Fruit fly (Drosophila melanogaster) whole organism, embryonic: ENCODE measurements around the gene gpp.

Experiments used
- Atf6 ChIP-seq: fragments of 200-800 bp; sonication (Bioruptor generic); IDR thresholded peaks from 2 replicates; pipeline ENCODE4 v1.3.6; 2022; ENCODE audit warnings: missing biosample characterization, missing genetic modification characterization
- Awh ChIP-seq: fragments of 200-800 bp; sonication (Bioruptor generic); IDR thresholded peaks from 2 replicates; pipeline ENCODE4, ENCODE4 v1.3.6; 2022; ENCODE audit warnings: missing biosample characterization, missing genetic modification characterization
- CG10321 ChIP-seq: fragments of 200-800 bp; sonication (Bioruptor generic); IDR thresholded peaks from 2 replicates; pipeline ENCODE4 v1.3.6; 2022; ENCODE audit warnings: missing biosample characterization, missing genetic modification characterization
- CG12155 ChIP-seq: fragments of 200-800 bp; sonication (Bioruptor generic); optimal IDR thresholded peaks from 3 replicates; lab custom pipeline; 2016; ENCODE audit warnings: missing biosample characterization, missing genetic modification characterization
- CG12769 ChIP-seq: fragments of 200-800 bp; sonication (Bioruptor generic); optimal IDR thresholded peaks from 2 replicates; lab custom pipeline; 2019; ENCODE audit warnings: missing biosample characterization, mild to moderate bottlenecking, missing genetic modification characterization, moderate library complexity
- CG16863 ChIP-seq: fragments of 200-800 bp; sonication (Bioruptor generic); optimal IDR thresholded peaks from 3 replicates; lab custom pipeline; 2016; ENCODE audit warnings: missing biosample characterization, missing genetic modification characterization
- CG3995 ChIP-seq: fragments of 200-800 bp; sonication (Bioruptor generic); optimal IDR thresholded peaks from 3 replicates; lab custom pipeline; 2016; ENCODE audit warnings: missing biosample characterization, missing genetic modification characterization
- CG7786 ChIP-seq: fragments of 200-800 bp; sonication (Bioruptor generic); optimal IDR thresholded peaks from 2 replicates; lab custom pipeline; 2016; ENCODE audit warnings: missing biosample characterization, missing genetic modification characterization
- CG7963 ChIP-seq: fragments of 200-800 bp; sonication (Bioruptor generic); IDR thresholded peaks from 3 replicates; pipeline ENCODE4 v1.3.6; 2022; ENCODE audit warnings: missing biosample characterization, missing genetic modification characterization; ENCODE audit not compliant: partially characterized antibody
- CG8281 ChIP-seq: fragments of 200-800 bp; sonication (Bioruptor generic); optimal IDR thresholded peaks from 2 replicates; lab custom pipeline; 2018; ENCODE audit warnings: missing biosample characterization, mild to moderate bottlenecking, missing genetic modification characterization, moderate library complexity
- CG8388 ChIP-seq: fragments of 200-800 bp; sonication (Bioruptor generic); optimal IDR thresholded peaks from 2 replicates; lab custom pipeline; 2019; ENCODE audit warnings: missing biosample characterization, mild to moderate bottlenecking, missing genetic modification characterization, moderate library complexity
- CG9215 ChIP-seq: fragments of 200-800 bp; sonication (Bioruptor generic); IDR thresholded peaks from 2 replicates; pipeline ENCODE4 v1.3.6; 2022; ENCODE audit warnings: missing biosample characterization, missing genetic modification characterization
- CG9609 ChIP-seq: fragments of 200-800 bp; sonication (Bioruptor generic); optimal IDR thresholded peaks from 3 replicates; lab custom pipeline; 2016; ENCODE audit warnings: missing biosample characterization, missing genetic modification characterization
- CoRest ChIP-seq: fragments of 200-800 bp; sonication (Bioruptor generic); optimal IDR thresholded peaks from 3 replicates; lab custom pipeline; 2018; ENCODE audit warnings: missing biosample characterization, mild to moderate bottlenecking, missing genetic modification characterization, moderate library complexity
- Dek ChIP-seq: fragments of 200-800 bp; sonication (Bioruptor generic); optimal IDR thresholded peaks from 3 replicates; lab custom pipeline; 2019; ENCODE audit warnings: missing biosample characterization, mild to moderate bottlenecking, missing genetic modification characterization, moderate library complexity
- Dll ChIP-seq: fragments of 200-800 bp; sonication (Bioruptor generic); IDR thresholded peaks from 4 replicates; pipeline ENCODE4 v1.3.6; 2022; ENCODE audit warnings: missing biosample characterization, missing genetic modification characterization; ENCODE audit not compliant: partially characterized antibody
- HLH54F ChIP-seq: fragments of 200-800 bp; sonication (Bioruptor generic); optimal IDR thresholded peaks from 3 replicates; lab custom pipeline; 2016; ENCODE audit warnings: missing biosample characterization, missing genetic modification characterization
- Hr51 ChIP-seq, 2 experiments: fragments of 200-800 bp; sonication (Bioruptor generic); optimal IDR thresholded peaks; 2 replicates in 1 of 2; 3 replicates in 1 of 2; lab custom pipeline; 2016 to 2018; ENCODE audit warnings: missing biosample characterization in 2 of 2, missing genetic modification characterization in 2 of 2, mild to moderate bottlenecking in 1 of 2, moderate library complexity in 1 of 2
- Jarid2 ChIP-seq: fragments of 200-800 bp; sonication (Bioruptor generic); optimal IDR thresholded peaks from 3 replicates; lab custom pipeline; 2017; ENCODE audit warnings: mild to moderate bottlenecking, missing biosample characterization, missing genetic modification reagents, missing genetic modification characterization
- Med ChIP-seq: fragments of 200-800 bp; sonication (Bioruptor generic); peaks from one replicate; lab custom pipeline; 2016; ENCODE audit warnings: missing biosample characterization, missing genetic modification characterization, mild to moderate bottlenecking, inconsistent platforms, moderate library complexity
- NfI ChIP-seq: fragments of 200-800 bp; sonication (Bioruptor generic); optimal IDR thresholded peaks from 3 replicates; lab custom pipeline; 2018; ENCODE audit warnings: missing biosample characterization, mild to moderate bottlenecking, missing genetic modification characterization, moderate library complexity
- Oli ChIP-seq: fragments of 200-800 bp; sonication (Bioruptor generic); optimal IDR thresholded peaks from 2 replicates; lab custom pipeline; 2018; ENCODE audit warnings: missing biosample characterization, mild to moderate bottlenecking, missing genetic modification characterization, moderate library complexity
- Opbp ChIP-seq: fragments of 200-800 bp; sonication (Bioruptor generic); IDR thresholded peaks from 3 replicates; pipeline ENCODE4 v1.3.6; 2022; ENCODE audit warnings: missing biosample characterization, missing genetic modification characterization; ENCODE audit not compliant: partially characterized antibody
- Sox102F ChIP-seq: fragments of 200-800 bp; sonication (Bioruptor generic); optimal IDR thresholded peaks from 2 replicates; lab custom pipeline; 2018; ENCODE audit warnings: missing biosample characterization, mild to moderate bottlenecking, missing genetic modification characterization, moderate library complexity
- bab2 ChIP-seq: fragments of 200-800 bp; sonication (Bioruptor generic); optimal IDR thresholded peaks from 2 replicates; lab custom pipeline; 2016; ENCODE audit warnings: missing biosample characterization, missing genetic modification characterization
- bbx ChIP-seq: fragments of 200-800 bp; sonication (Bioruptor generic); IDR thresholded peaks from 2 replicates; pipeline ENCODE4 v1.3.6; 2022; ENCODE audit warnings: missing biosample characterization, missing genetic modification characterization; ENCODE audit not compliant: partially characterized antibody
- bsh ChIP-seq, 2 experiments: fragments of 200-800 bp; sonication (Bioruptor generic); optimal IDR thresholded peaks; 2 replicates each; lab custom pipeline; 2017 to 2018; ENCODE audit warnings: mild to moderate bottlenecking in 2 of 2, missing biosample characterization in 2 of 2, missing genetic modification characterization in 2 of 2, moderate library complexity in 1 of 2
- caup ChIP-seq: fragments of 200-800 bp; sonication (Bioruptor generic); optimal IDR thresholded peaks from 3 replicates; lab custom pipeline; 2017; ENCODE audit warnings: missing biosample characterization, mild to moderate bottlenecking, missing genetic modification characterization, moderate library complexity; ENCODE audit not compliant: severe bottlenecking
- chinmo ChIP-seq: fragments of 200-800 bp; sonication (Bioruptor generic); IDR thresholded peaks from 4 replicates; pipeline ENCODE4 v1.3.6; 2022; ENCODE audit warnings: missing biosample characterization, missing genetic modification characterization; ENCODE audit not compliant: partially characterized antibody
- cwo ChIP-seq: fragments of 200-800 bp; sonication (Bioruptor generic); optimal IDR thresholded peaks from 3 replicates; lab custom pipeline; 2017; ENCODE audit warnings: missing biosample characterization, missing genetic modification characterization, mild to moderate bottlenecking, moderate library complexity, missing genetic modification reagents
- dysf ChIP-seq: fragments of 200-800 bp; sonication (Bioruptor generic); IDR thresholded peaks from 3 replicates; pipeline ENCODE4 v1.3.6; 2022; ENCODE audit warnings: missing biosample characterization, missing genetic modification characterization
- en ChIP-seq: fragments of 200-800 bp; sonication (Bioruptor generic); optimal IDR thresholded peaks from 2 replicates; lab custom pipeline; 2016; ENCODE audit warnings: missing biosample characterization, missing genetic modification characterization
- esg ChIP-seq: fragments of 200-800 bp; sonication (Bioruptor generic); conservative IDR thresholded peaks from 2 replicates; pipeline ENCODE4 v1.3.6; 2022; ENCODE audit warnings: missing biosample characterization, missing genetic modification characterization
- fd96Cb ChIP-seq: fragments of 200-800 bp; sonication (Bioruptor generic); optimal IDR thresholded peaks from 2 replicates; lab custom pipeline; 2018; ENCODE audit warnings: missing biosample characterization, mild to moderate bottlenecking, missing genetic modification characterization, moderate library complexity
- grau ChIP-seq: fragments of 200-800 bp; optimal IDR thresholded peaks from 3 replicates; lab custom pipeline; 2019; ENCODE audit warnings: missing biosample characterization, mild to moderate bottlenecking, missing genetic modification characterization, moderate library complexity
- hkb ChIP-seq, 2 experiments: fragments of 200-800 bp in 1 of 2; fragments of >200 bp in 1 of 2; sonication (Bioruptor generic) in 1 of 2; IDR thresholded peaks in 1 of 2; optimal IDR thresholded peaks in 1 of 2; 2 replicates each; pipeline versions ENCODE4 v1.3.6 to Lab custom; 2017 to 2022; ENCODE audit warnings: missing biosample characterization in 1 of 2, missing genetic modification characterization in 1 of 2
- kay ChIP-seq: fragments of 200-800 bp; sonication (Bioruptor generic); optimal IDR thresholded peaks from 2 replicates; lab custom pipeline; 2016; ENCODE audit warnings: missing biosample characterization, missing genetic modification characterization
- lab ChIP-seq: fragments of 200-800 bp; sonication (Bioruptor generic); optimal IDR thresholded peaks from 3 replicates; lab custom pipeline; 2017; ENCODE audit warnings: missing biosample characterization, missing genetic modification characterization, mild to moderate bottlenecking, moderate library complexity, missing genetic modification reagents
- lmd ChIP-seq: fragments of 200-800 bp; sonication (Bioruptor generic); IDR thresholded peaks from 2 replicates; pipeline ENCODE4 v1.3.6; 2022; ENCODE audit warnings: missing biosample characterization, missing genetic modification characterization
- nerfin-2 ChIP-seq: fragments of 200-800 bp; sonication (Bioruptor generic); IDR thresholded peaks from 2 replicates; pipeline ENCODE4 v1.3.6; 2022; ENCODE audit warnings: missing biosample characterization, missing genetic modification characterization; ENCODE audit not compliant: partially characterized antibody
- row ChIP-seq: fragments of 200-800 bp; sonication (Bioruptor generic); IDR thresholded peaks from 3 replicates; pipeline ENCODE4 v1.3.6; 2022; ENCODE audit warnings: missing biosample characterization, missing genetic modification characterization
- sd ChIP-seq: fragments of 200-800 bp; sonication (Bioruptor generic); optimal IDR thresholded peaks from 3 replicates; lab custom pipeline; 2018; ENCODE audit warnings: missing biosample characterization, mild to moderate bottlenecking, missing genetic modification characterization, moderate library complexity
- slou ChIP-seq: fragments of 200-800 bp; sonication (Bioruptor generic); optimal IDR thresholded peaks from 3 replicates; lab custom pipeline; 2016; ENCODE audit warnings: missing biosample characterization, missing genetic modification characterization
- so ChIP-seq: fragments of 200-800 bp; sonication (Bioruptor generic); IDR thresholded peaks from 3 replicates; pipeline ENCODE4 v1.3.6; 2022; ENCODE audit warnings: missing biosample characterization, missing genetic modification characterization
- ssp ChIP-seq: fragments of 200-800 bp; sonication (Bioruptor generic); IDR thresholded peaks from 2 replicates; pipeline ENCODE4 v1.3.6; 2022; ENCODE audit warnings: missing biosample characterization, missing genetic modification characterization
- twi ChIP-seq: fragments of 200-800 bp; optimal IDR thresholded peaks from 2 replicates; lab custom pipeline; 2019; ENCODE audit warnings: missing biosample characterization, mild to moderate bottlenecking, missing genetic modification characterization, moderate library complexity
- vnd ChIP-seq: fragments of 200-800 bp; sonication (Bioruptor generic); IDR thresholded peaks from 3 replicates; pipeline ENCODE4 v1.3.6; 2022; ENCODE audit warnings: missing biosample characterization, missing genetic modification characterization; ENCODE audit not compliant: partially characterized antibody

The gpp gene

dm6 chr3R:6397611-6398092 lies 9.0 kb upstream of the gpp start (continued):
- TF ChIP-seq CG9215 (no peak), Awh (GFP tag; lab: Robert Waterston, UW) (peak; percentile 37; the same call in 1 of the 2 replicates), CG9609 (peak; percentile 4), CG3995 (GFP tag; lab: Kevin White, UChicago) (no peak), lab (GFP tag; lab: Kevin White, UChicago) (peak; percentile 27), CG7963 (peak; percentile 55; the same call in 1 of the 3 replicates), so (no peak), bbx (GFP tag; lab: Robert Waterston, UW) (0 out of 2 replicates have a peak, but pooled peaks have one; percentile 24), bsh (GFP tag; optimal IDR thresholded peaks at IDR 0.05; lab: Kevin White, UChicago) (peak in 1 of 2 experiments; percentile 3), en (GFP tag; lab: Kevin White, UChicago) (no peak), vnd (peak; percentile 53; the same call in 2 of the 3 replicates), grau (peak; percentile 53), Opbp (GFP tag; lab: Robert Waterston, UW) (0 out of 3 replicates have a peak, but pooled peaks have one; percentile 30), HLH54F (peak; percentile 13), NfI (GFP tag; lab: Kevin White, UChicago) (peak; percentile 34), caup (GFP tag; lab: Kevin White, UChicago) (peak; percentile 19), CG8281 (tag; lab: Kevin White, UChicago) (no peak), bab2 (GFP tag; lab: Kevin White, UChicago) (no peak), slou (GFP tag; lab: Kevin White, UChicago) (no peak), nerfin-2 (GFP tag; lab: Robert Waterston, UW) (peak; percentile 49), row (peak; percentile 61), CG10321 (GFP tag; lab: Robert Waterston, UW) (no peak), hkb (optimal IDR thresholded peaks at IDR 0.05; lab: Kevin White, UChicago) (no peak), hkb (GFP tag; IDR thresholded peaks at IDR 0.05; lab: Robert Waterston, UW) (no peak), Dek (tag; lab: Kevin White, UChicago) (peak; percentile 36), CoRest (peak; percentile 48), Oli (peak; percentile 4), sd (tag; lab: Kevin White, UChicago) (no peak), ssp (GFP tag; lab: Robert Waterston, UW) (peak; percentile 28; the same call in 1 of the 2 replicates), kay (GFP tag; lab: Kevin White, UChicago) (peak; percentile 20), dysf (GFP tag; lab: Robert Waterston, UW) (0 out of 3 replicates have a peak, but pooled peaks have one; percentile 52), esg (GFP tag; lab: Robert Waterston, UW) (0 out of 2 replicates have a peak, but pooled peaks have one; percentile 23), CG16863 (GFP tag; lab: Kevin White, UChicago) (no peak), Hr51 (GFP tag; optimal IDR thresholded peaks at IDR 0.05; lab: Kevin White, UChicago) (peak in 1 of 2 experiments; percentile 48), twi (no peak), CG7786 (GFP tag; lab: Kevin White, UChicago) (peak; percentile 45), CG12155 (GFP tag; lab: Kevin White, UChicago) (no peak), Sox102F (GFP tag; lab: Kevin White, UChicago) (peak; percentile 35), fd96Cb (peak; percentile 8), Atf6 (GFP tag; lab: Robert Waterston, UW) (0 out of 2 replicates have a peak, but pooled peaks have one; percentile 33), Dll (no peak), CG8388 (no peak), cwo (peak; percentile 9), Med (GFP tag; lab: Kevin White, UChicago) (peak; percentile 6), Jarid2 (GFP tag; lab: Kevin White, UChicago) (no peak), lmd (GFP tag; lab: Robert Waterston, UW) (peak; percentile 14; the same call in 1 of the 2 replicates), CG12769 (peak; percentile 7), chinmo (GFP tag; lab: Robert Waterston, UW) (0 out of 4 replicates have a peak, but pooled peaks have one; percentile 61)
